ENCODE assay signal across 5 worm cellular contexts in the genomic region with DNA sequence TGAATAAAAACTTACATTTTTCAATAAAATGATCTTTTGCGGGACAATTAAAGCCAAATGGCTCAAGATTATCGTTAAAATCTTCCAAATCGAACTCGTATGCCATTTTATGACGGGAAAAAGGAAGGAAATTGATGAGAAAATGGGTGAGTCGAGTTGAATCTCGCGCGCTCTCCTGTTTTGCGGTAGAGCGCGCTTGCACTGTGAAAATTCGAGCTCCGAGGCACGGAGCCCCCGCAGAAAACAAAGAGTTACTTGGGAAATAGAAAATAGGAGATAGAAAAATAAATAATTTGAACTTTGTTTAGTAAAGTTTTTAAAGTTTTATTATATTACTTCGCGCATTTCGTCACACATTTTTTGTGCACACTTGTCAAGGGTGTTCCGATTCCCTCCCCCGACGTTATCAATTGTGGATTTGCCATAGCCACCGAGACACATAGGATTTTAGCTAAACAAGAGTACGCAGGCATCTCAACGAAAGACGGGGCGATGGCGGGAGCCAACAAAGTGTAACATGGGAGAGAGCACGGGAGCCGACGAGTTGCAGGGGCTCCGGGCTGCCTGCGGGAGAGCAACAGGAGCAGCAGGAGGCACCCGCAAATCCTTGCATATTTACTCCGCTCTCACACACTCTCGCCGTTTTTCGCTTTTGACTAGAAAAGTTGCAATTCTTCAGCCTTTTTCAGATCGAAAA.
TF ChIP-seq lines count a peak whose summit lies in the region.

A gene (minus strand): TSS at position 119 of the 697 bp plus-strand sequence.
A gene (plus strand): TSS at position 671 of the 697 bp plus-strand sequence.

TF ChIP-seq in whole organism, L1 larva, 84 proteins besides CTCF, POLR2A, EP300 and RAD21 (continues in another document):
- peak; percentile 40 for TF ChIP-seq xbp-1 (tag; optimal IDR thresholded peaks at IDR 0.05; lab: Kevin White, UChicago)
- peak; percentile 22 for TF ChIP-seq snpc-4 (tag; optimal IDR thresholded peaks at IDR 0.05; lab: Kevin White, UChicago)
- no peak for TF ChIP-seq ama-1 (optimal IDR thresholded peaks at IDR 0.05; lab: Kevin White, UChicago)
- TF ChIP-seq tbx-2 (tag; optimal IDR thresholded peaks at IDR 0.05; lab: Kevin White, UChicago), result peak; percentile 54
- peak; percentile 20 to 75 for TF ChIP-seq lsy-2 (tag; optimal IDR thresholded peaks at IDR 0.05; lab: Kevin White, UChicago)
- TF ChIP-seq mef-2 (tag; optimal IDR thresholded peaks at IDR 0.05; lab: Kevin White, UChicago), result no peak
- TF ChIP-seq fkh-4 (tag; optimal IDR thresholded peaks at IDR 0.05; lab: Kevin White, UChicago; ENCODE audit: borderline replicate concordance), result no peak
- TF ChIP-seq isw-1 (GFP tag; IDR thresholded peaks at IDR 0.05; lab: Robert Waterston, UW), result peak; percentile 16; the same call in 1 of the 2 replicates
- peak; percentile 34 for TF ChIP-seq lin-15B (tag; optimal IDR thresholded peaks at IDR 0.05; lab: Kevin White, UChicago)
- TF ChIP-seq sptf-1 (tag; optimal IDR thresholded peaks at IDR 0.05; lab: Kevin White, UChicago), result no peak
- TF ChIP-seq ceh-82 (tag; optimal IDR thresholded peaks at IDR 0.05; lab: Kevin White, UChicago), result peak in 2 of 3 experiments; percentile 25 to 46
- peak; percentile 86 to 93 for TF ChIP-seq lin-35 (GFP tag; optimal IDR thresholded peaks at IDR 0.05; lab: Kevin White, UChicago)
- TF ChIP-seq fkh-10 (GFP tag; optimal IDR thresholded peaks at IDR 0.05; lab: Kevin White, UChicago), result no peak
- TF ChIP-seq nhr-19 (GFP tag; conservative IDR thresholded peaks at IDR 0.05; lab: Robert Waterston, UW), result peak; percentile 28
- TF ChIP-seq dpl-1 (GFP tag; optimal IDR thresholded peaks at IDR 0.05; lab: Kevin White, UChicago), result peak; percentile 73 to 89 (median 87)
- TF ChIP-seq sup-37 (GFP tag; optimal IDR thresholded peaks at IDR 0.05; lab: Kevin White, UChicago), result no peak

TF ChIP-seq in whole organism, L3 larva, 47 proteins besides CTCF, POLR2A, EP300 and RAD21:
- TF ChIP-seq snpc-4 (tag; optimal IDR thresholded peaks at IDR 0.05; lab: Kevin White, UChicago) (peak; percentile 54), pha-4 (tag; optimal IDR thresholded peaks at IDR 0.05; lab: Kevin White, UChicago) (peak; percentile 62), egl-5 (tag; optimal IDR thresholded peaks at IDR 0.05; lab: Kevin White, UChicago) (no peak), mdl-1 (tag; optimal IDR thresholded peaks at IDR 0.05; lab: Kevin White, UChicago) (no peak), elt-2 (tag; optimal IDR thresholded peaks at IDR 0.05; lab: Kevin White, UChicago) (peak; percentile 7), nhr-12 (tag; optimal IDR thresholded peaks at IDR 0.05; lab: Kevin White, UChicago) (no peak), nfya-1 (tag; optimal IDR thresholded peaks at IDR 0.05; lab: Kevin White, UChicago; ENCODE audit: insufficient read depth) (peak; percentile 42), lin-15B (tag; optimal IDR thresholded peaks at IDR 0.05; lab: Kevin White, UChicago) (peak; percentile 62), lin-39 (tag; optimal IDR thresholded peaks at IDR 0.05; lab: Kevin White, UChicago) (peak; percentile 25), unc-39 (tag; optimal IDR thresholded peaks at IDR 0.05; lab: Kevin White, UChicago) (no peak)

TF ChIP-seq in whole organism, early embryonic, 17 proteins besides CTCF, POLR2A, EP300 and RAD21:
- TF ChIP-seq flt-1 (GFP tag; IDR thresholded peaks at IDR 0.05; lab: Robert Waterston, UW) (no peak), tbx-37 (GFP tag; conservative IDR thresholded peaks at IDR 0.05; lab: Robert Waterston, UW) (no peak), B0310.2 (tag; optimal IDR thresholded peaks at IDR 0.05; lab: Kevin White, UChicago) (no peak), F13C5.2 (tag; optimal IDR thresholded peaks at IDR 0.05; lab: Kevin White, UChicago) (no peak), ama-1 (optimal IDR thresholded peaks at IDR 0.05; lab: Kevin White, UChicago) (no peak), ceh-36 (tag; optimal IDR thresholded peaks at IDR 0.05; lab: Kevin White, UChicago) (no peak), hmbx-1 (tag; optimal IDR thresholded peaks at IDR 0.05; lab: Kevin White, UChicago) (no peak), hmg-4 (GFP tag; optimal IDR thresholded peaks at IDR 0.05; lab: Kevin White, UChicago) (peak; percentile 13), scrt-1 (GFP tag; IDR thresholded peaks at IDR 0.05; lab: Robert Waterston, UW) (0 out of 2 replicates have a peak, but pooled peaks have one; percentile 22), ceh-13 (GFP tag; optimal IDR thresholded peaks at IDR 0.05; lab: Kevin White, UChicago) (no peak), pes-1 (GFP tag; IDR thresholded peaks at IDR 0.05; lab: Robert Waterston, UW) (no peak; the same call in 1 of the 2 replicates), sea-1 (GFP tag; conservative IDR thresholded peaks at IDR 0.05; lab: Robert Waterston, UW) (no peak)

TF ChIP-seq in whole organism, midembryonic, 9 proteins besides CTCF, POLR2A, EP300 and RAD21:
- no peak for TF ChIP-seq ztf-29 (GFP tag; IDR thresholded peaks at IDR 0.05; lab: Robert Waterston, UW)
- TF ChIP-seq ref-1 (GFP tag; conservative IDR thresholded peaks at IDR 0.05; lab: Robert Waterston, UW), result 0 out of 2 replicates have a peak, but pooled peaks have one; percentile 8

TF ChIP-seq in whole organism, young adult, 124 proteins besides CTCF, POLR2A, EP300 and RAD21:
- peak; percentile 83 for TF ChIP-seq zfh-2 (GFP tag; conservative IDR thresholded peaks at IDR 0.05; lab: Robert Waterston, UW)
- peak; percentile 93 for TF ChIP-seq mcd-1 (GFP tag; IDR thresholded peaks at IDR 0.05; lab: Robert Waterston, UW)
- 0 out of 2 replicates have a peak, but pooled peaks have one; percentile 9 for TF ChIP-seq dox-1 (GFP tag; IDR thresholded peaks at IDR 0.05; lab: Robert Waterston, UW)
- TF ChIP-seq egrh-3 (GFP tag; IDR thresholded peaks at IDR 0.05; lab: Robert Waterston, UW), result peak; percentile 29; the same call in 1 of the 2 replicates
- no peak for TF ChIP-seq egl-18 (GFP tag; IDR thresholded peaks at IDR 0.05; lab: Robert Waterston, UW)
- peak; percentile 5 for TF ChIP-seq ztf-18 (tag; optimal IDR thresholded peaks at IDR 0.05; lab: Kevin White, UChicago)
- TF ChIP-seq dpl-1 (GFP tag; optimal IDR thresholded peaks at IDR 0.05; lab: Kevin White, UChicago), result peak; percentile 31
- TF ChIP-seq lir-1 (GFP tag; conservative IDR thresholded peaks at IDR 0.05; lab: Robert Waterston, UW), result no peak
- TF ChIP-seq lin-54 (GFP tag; optimal IDR thresholded peaks at IDR 0.05; lab: Kevin White, UChicago), result peak; percentile 52
- peak; percentile 47 for TF ChIP-seq efl-1 (GFP tag; optimal IDR thresholded peaks at IDR 0.05; lab: Kevin White, UChicago)
- TF ChIP-seq pha-4 (tag; optimal IDR thresholded peaks at IDR 0.05; lab: Kevin White, UChicago), result no peak
- TF ChIP-seq lin-35 (GFP tag; optimal IDR thresholded peaks at IDR 0.05; lab: Kevin White, UChicago), result peak in 1 of 3 experiments; percentile 36
TF ChIP-seq in whole organism, young adult: peak in this region for 9.
